Worm (Caenorhabditis elegans) whole organism, L3 larva: ENCODE measurements around the gene srj-52.
A peak's percentile ranks its signal among the peaks of the same experiment; 100 is the strongest.

Source experiments
- R02D3.7 ChIP-seq: fragments of 150-350 bp; optimal IDR thresholded peaks from 2 replicates; lab custom pipeline; 2014; ENCODE audit warnings: missing biosample characterization, missing genetic modification characterization
- ZK546.5 ChIP-seq: sonication (generic microtip); optimal IDR thresholded peaks from 2 replicates; lab custom pipeline; 2017; ENCODE audit warnings: missing biosample characterization, missing genetic modification characterization
- aly-2 ChIP-seq: fragments of 150-350 bp; optimal IDR thresholded peaks from 2 replicates; lab custom pipeline; 2014; ENCODE audit warnings: missing biosample characterization, missing genetic modification characterization
- ama-1 ChIP-seq: fragments of 150-350 bp; optimal IDR thresholded peaks from 2 replicates; lab custom pipeline; 2018
- ceh-16 ChIP-seq: sonication (generic microtip); optimal IDR thresholded peaks from 2 replicates; lab custom pipeline; 2017; ENCODE audit warnings: missing biosample characterization, missing genetic modification characterization
- ceh-28 ChIP-seq: fragments of 150-350 bp; optimal IDR thresholded peaks from 2 replicates; lab custom pipeline; 2014; ENCODE audit warnings: missing biosample characterization, missing genetic modification reagents, missing genetic modification characterization
- ceh-82 ChIP-seq: fragments of 150-350 bp; optimal IDR thresholded peaks from 2 replicates; lab custom pipeline; 2014; ENCODE audit warnings: missing biosample characterization, missing genetic modification characterization
- ceh-9 ChIP-seq: sonication (generic microtip); optimal IDR thresholded peaks from 2 replicates; lab custom pipeline; 2018; ENCODE audit warnings: missing biosample characterization, missing genetic modification characterization
- daf-12 ChIP-seq: fragments of 150-350 bp; optimal IDR thresholded peaks from 2 replicates; lab custom pipeline; 2014; ENCODE audit warnings: missing biosample characterization, missing genetic modification reagents, missing genetic modification characterization
- egl-27 ChIP-seq: sonication (generic microtip); optimal IDR thresholded peaks from 4 replicates; lab custom pipeline; 2017; ENCODE audit warnings: missing biosample characterization, missing genetic modification reagents, missing genetic modification characterization
- egl-5 ChIP-seq: fragments of 150-350 bp; optimal IDR thresholded peaks from 2 replicates; lab custom pipeline; 2017; ENCODE audit warnings: missing biosample characterization, missing genetic modification reagents, missing genetic modification characterization, inconsistent platforms
- elt-1 ChIP-seq: fragments of 150-350 bp; optimal IDR thresholded peaks from 2 replicates; lab custom pipeline; 2014; ENCODE audit warnings: missing biosample characterization, missing genetic modification characterization
- elt-2 ChIP-seq: sonication (generic microtip); optimal IDR thresholded peaks from 2 replicates; lab custom pipeline; 2016; ENCODE audit warnings: missing genetic modification reagents, mild to moderate bottlenecking, missing genetic modification characterization, missing compliant biosample characterization
- elt-3 ChIP-seq, 3 experiments: fragments of 150-350 bp in 1 of 3; sonication (generic microtip) in 2 of 3; optimal IDR thresholded peaks; 2 replicates in 2 of 3; 4 replicates in 1 of 3; lab custom pipeline; 2014 to 2017; ENCODE audit warnings: missing biosample characterization in 3 of 3, missing genetic modification characterization in 3 of 3
- eor-1 ChIP-seq, 2 experiments: fragments of 150-350 bp; optimal IDR thresholded peaks; 2 replicates each; lab custom pipeline; 2014 to 2018; ENCODE audit warnings: missing biosample characterization in 2 of 2, missing genetic modification characterization in 2 of 2
- fkh-10 ChIP-seq: sonication (generic microtip); optimal IDR thresholded peaks from 2 replicates; lab custom pipeline; 2017; ENCODE audit warnings: missing biosample characterization, missing genetic modification reagents, missing genetic modification characterization
- fkh-2 ChIP-seq: fragments of 150-350 bp; optimal IDR thresholded peaks from 2 replicates; lab custom pipeline; 2014; ENCODE audit warnings: missing biosample characterization, missing genetic modification reagents, missing genetic modification characterization
- fos-1 ChIP-seq: fragments of 150-350 bp; optimal IDR thresholded peaks from 2 replicates; lab custom pipeline; 2014; ENCODE audit warnings: missing biosample characterization, missing genetic modification characterization
- hmg-11 ChIP-seq: sonication (generic microtip); optimal IDR thresholded peaks from 2 replicates; lab custom pipeline; 2016; ENCODE audit warnings: missing genetic modification characterization, missing compliant biosample characterization
- jun-1 ChIP-seq: fragments of 150-350 bp; optimal IDR thresholded peaks from 2 replicates; lab custom pipeline; 2014; ENCODE audit warnings: missing biosample characterization, missing genetic modification reagents, missing genetic modification characterization
- lin-15B ChIP-seq: fragments of 150-350 bp; optimal IDR thresholded peaks from 2 replicates; lab custom pipeline; 2014; ENCODE audit warnings: missing biosample characterization, missing genetic modification characterization
- lin-39 ChIP-seq: fragments of 150-350 bp; optimal IDR thresholded peaks from 2 replicates; lab custom pipeline; 2018; ENCODE audit warnings: missing biosample characterization, missing genetic modification reagents, missing genetic modification characterization
- lsy-12 ChIP-seq: sonication (generic microtip); optimal IDR thresholded peaks from 2 replicates; lab custom pipeline; 2016; ENCODE audit warnings: mild to moderate bottlenecking, missing genetic modification characterization, missing compliant biosample characterization
- mdl-1 ChIP-seq: fragments of 150-350 bp; optimal IDR thresholded peaks from 2 replicates; lab custom pipeline; 2014; ENCODE audit warnings: missing biosample characterization, missing genetic modification characterization
- mml-1 ChIP-seq: fragments of 150-350 bp; sonication (generic microtip); optimal IDR thresholded peaks from 3 replicates; lab custom pipeline; 2014; ENCODE audit warnings: missing biosample characterization, missing genetic modification characterization
- nfya-1 ChIP-seq: sonication (generic microtip); optimal IDR thresholded peaks from 2 replicates; lab custom pipeline; 2017; ENCODE audit warnings: missing genetic modification characterization, mild to moderate bottlenecking, missing compliant biosample characterization, antibody characterized with exemption, moderate library complexity; ENCODE audit not compliant: insufficient read depth
- nhr-11 ChIP-seq: fragments of 150-350 bp; optimal IDR thresholded peaks from 2 replicates; lab custom pipeline; 2014; ENCODE audit warnings: missing biosample characterization, missing genetic modification characterization
- nhr-12 ChIP-seq: fragments of 150-350 bp; optimal IDR thresholded peaks from 2 replicates; lab custom pipeline; 2014; ENCODE audit warnings: missing biosample characterization, missing genetic modification characterization
- nhr-23 ChIP-seq: fragments of 150-350 bp; optimal IDR thresholded peaks from 2 replicates; lab custom pipeline; 2014; ENCODE audit warnings: missing biosample characterization, missing genetic modification reagents, missing genetic modification characterization
- nhr-237 ChIP-seq: fragments of 150-350 bp; optimal IDR thresholded peaks from 2 replicates; lab custom pipeline; 2014; ENCODE audit warnings: missing biosample characterization, missing genetic modification characterization
- nhr-25 ChIP-seq: sonication (generic microtip); optimal IDR thresholded peaks from 2 replicates; lab custom pipeline; 2017; ENCODE audit warnings: missing biosample characterization, missing genetic modification characterization
- nhr-28 ChIP-seq: fragments of 150-350 bp; optimal IDR thresholded peaks from 2 replicates; lab custom pipeline; 2014; ENCODE audit warnings: missing biosample characterization, missing genetic modification characterization
- nhr-43 ChIP-seq: sonication (generic microtip); optimal IDR thresholded peaks from 2 replicates; lab custom pipeline; 2016; ENCODE audit warnings: mild to moderate bottlenecking, missing genetic modification characterization, missing compliant biosample characterization; ENCODE audit not compliant: poor library complexity, severe bottlenecking
- nhr-67 ChIP-seq: fragments of 150-350 bp; optimal IDR thresholded peaks from 2 replicates; lab custom pipeline; 2014; ENCODE audit warnings: missing biosample characterization, missing genetic modification characterization
- nhr-76 ChIP-seq: fragments of 150-350 bp; sonication (generic microtip); optimal IDR thresholded peaks from 5 replicates; lab custom pipeline; 2014; ENCODE audit warnings: missing biosample characterization, missing genetic modification characterization
- nhr-77 ChIP-seq: fragments of 150-350 bp; optimal IDR thresholded peaks from 2 replicates; lab custom pipeline; 2014; ENCODE audit warnings: missing biosample characterization, missing genetic modification characterization
- pha-4 ChIP-seq: fragments of 150-350 bp; optimal IDR thresholded peaks from 2 replicates; lab custom pipeline; 2014; ENCODE audit warnings: missing biosample characterization, missing genetic modification reagents, missing genetic modification characterization
- pqm-1 ChIP-seq: fragments of 150-350 bp; optimal IDR thresholded peaks from 2 replicates; lab custom pipeline; 2017; ENCODE audit warnings: missing biosample characterization, missing genetic modification characterization, inconsistent platforms
- sea-2 ChIP-seq: fragments of 150-350 bp; sonication (generic microtip); optimal IDR thresholded peaks from 4 replicates; lab custom pipeline; 2014; ENCODE audit warnings: missing biosample characterization, missing genetic modification reagents, missing genetic modification characterization
- skn-1 ChIP-seq: fragments of 150-350 bp; optimal IDR thresholded peaks from 2 replicates; lab custom pipeline; 2014; ENCODE audit warnings: missing biosample characterization, missing genetic modification characterization
- snpc-4 ChIP-seq: fragments of 150-350 bp; optimal IDR thresholded peaks from 2 replicates; lab custom pipeline; 2014; ENCODE audit warnings: missing biosample characterization, missing genetic modification characterization
- tbx-2 ChIP-seq: sonication (generic microtip); optimal IDR thresholded peaks from 2 replicates; lab custom pipeline; 2016; ENCODE audit warnings: mild to moderate bottlenecking, missing genetic modification characterization, missing compliant biosample characterization
- unc-39 ChIP-seq: sonication (generic microtip); optimal IDR thresholded peaks from 4 replicates; lab custom pipeline; 2017; ENCODE audit warnings: missing biosample characterization, missing genetic modification characterization
- unc-62 ChIP-seq: fragments of 150-350 bp; sonication (generic microtip); optimal IDR thresholded peaks from 4 replicates; lab custom pipeline; 2014; ENCODE audit warnings: missing biosample characterization, missing genetic modification reagents, missing genetic modification characterization
- zag-1 ChIP-seq: fragments of 150-350 bp; optimal IDR thresholded peaks from 2 replicates; lab custom pipeline; 2014; ENCODE audit warnings: missing biosample characterization, missing genetic modification characterization
- ztf-11 ChIP-seq: fragments of 150-350 bp; optimal IDR thresholded peaks from 2 replicates; lab custom pipeline; 2014; ENCODE audit warnings: missing biosample characterization, missing genetic modification characterization
- ztf-4 ChIP-seq: fragments of 150-350 bp; optimal IDR thresholded peaks from 2 replicates; lab custom pipeline; 2014; ENCODE audit warnings: missing biosample characterization, missing genetic modification characterization

Gene srj-52

DNA sequence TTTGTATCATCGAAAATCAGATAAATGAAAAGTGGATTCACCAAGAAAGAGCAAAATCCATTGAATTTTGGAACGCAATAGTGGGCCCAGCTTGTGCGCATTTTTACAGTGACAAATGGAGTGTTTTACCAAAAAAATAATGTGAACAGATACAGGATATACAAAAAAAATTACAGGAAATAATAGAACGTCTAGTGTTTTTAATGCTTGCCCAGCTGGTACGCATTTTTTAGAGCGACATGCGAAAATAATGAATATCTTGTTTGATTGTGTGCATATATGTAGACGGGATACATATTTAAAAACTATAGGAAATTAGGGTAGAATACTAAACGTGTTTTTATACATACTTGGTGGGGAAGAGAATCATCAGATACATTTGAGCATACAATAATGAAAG lies 40.4 kb upstream of the srj-52 start, which contains the start of gene srj-25:
TSS of gene srj-25 (minus strand) at position 101 of the 400 bp plus-strand sequence.
- no peak for TF ChIP-seq nhr-43 (tag; lab: Kevin White, UChicago)
- TF ChIP-seq egl-5 (tag; lab: Kevin White, UChicago): no peak
- no peak for TF ChIP-seq daf-12 (tag; lab: Kevin White, UChicago)
- TF ChIP-seq fkh-2 (tag; lab: Kevin White, UChicago): no peak
- no peak for TF ChIP-seq mdl-1 (tag; lab: Kevin White, UChicago)
- no peak for TF ChIP-seq nhr-12 (tag; lab: Kevin White, UChicago)
- TF ChIP-seq hmg-11 (tag; lab: Kevin White, UChicago): no peak
- TF ChIP-seq nhr-77: no peak
- TF ChIP-seq jun-1: no peak
- TF ChIP-seq lin-15B (tag; lab: Kevin White, UChicago): no peak
- TF ChIP-seq R02D3.7 (tag; lab: Kevin White, UChicago): no peak
- TF ChIP-seq fos-1: no peak
- no peak for TF ChIP-seq nhr-76 (tag; lab: Kevin White, UChicago)
- no peak for TF ChIP-seq ceh-9 (tag; lab: Kevin White, UChicago)
- no peak for TF ChIP-seq nhr-237 (tag; lab: Kevin White, UChicago)
- no peak for TF ChIP-seq egl-27 (tag; lab: Kevin White, UChicago)
- no peak for TF ChIP-seq pha-4 (tag; lab: Kevin White, UChicago)

DNA sequence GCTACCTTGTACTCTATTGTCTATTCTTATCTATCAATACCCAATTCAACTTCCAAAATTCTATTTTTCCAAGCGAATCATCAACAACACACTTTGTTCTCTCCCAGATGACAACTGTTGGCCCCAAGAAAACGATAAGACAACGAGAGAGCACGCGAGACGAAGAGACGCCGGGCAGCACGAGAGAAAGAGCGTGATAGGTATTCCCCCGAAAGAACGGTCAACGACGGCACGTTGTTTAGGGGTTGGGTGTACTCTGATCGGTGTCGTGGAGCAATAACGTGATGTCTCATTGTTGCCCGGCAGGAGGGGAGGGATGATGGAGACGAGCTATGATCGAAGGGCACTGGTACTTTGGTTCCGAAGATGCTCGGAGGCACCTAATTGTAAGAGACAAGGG lies 35.5 kb upstream of the srj-52 start:
- TF ChIP-seq ceh-9 (tag; lab: Kevin White, UChicago) (no peak), lsy-12 (tag; lab: Kevin White, UChicago) (peak; percentile 77), nhr-11 (tag; lab: Kevin White, UChicago) (peak; percentile 85), pha-4 (tag; lab: Kevin White, UChicago) (peak; percentile 92), skn-1 (tag; lab: Kevin White, UChicago) (peak; percentile 55), lin-15B (tag; lab: Kevin White, UChicago) (peak; percentile 46), ZK546.5 (tag; lab: Kevin White, UChicago) (no peak), elt-1 (no peak), elt-2 (peak; percentile 99), egl-5 (tag; lab: Kevin White, UChicago) (no peak), nhr-77 (no peak), zag-1 (tag; lab: Kevin White, UChicago) (no peak), fkh-10 (GFP tag; lab: Kevin White, UChicago) (no peak), ama-1 (peak; percentile 81), nhr-76 (tag; lab: Kevin White, UChicago) (no peak), ztf-11 (no peak), nfya-1 (tag; lab: Kevin White, UChicago) (peak; percentile 74), ztf-4 (tag; lab: Kevin White, UChicago) (no peak), daf-12 (tag; lab: Kevin White, UChicago) (no peak), ceh-28 (tag; lab: Kevin White, UChicago) (peak; percentile 62), fos-1 (no peak), nhr-12 (tag; lab: Kevin White, UChicago) (no peak), elt-3 (tag; optimal IDR thresholded peaks at IDR 0.05; lab: Kevin White, UChicago) (peak; percentile 32 to 47 (median 37)), nhr-23 (tag; lab: Kevin White, UChicago) (peak; percentile 80), unc-39 (tag; lab: Kevin White, UChicago) (no peak), nhr-28 (tag; lab: Kevin White, UChicago) (peak; percentile 53), snpc-4 (no peak), R02D3.7 (tag; lab: Kevin White, UChicago) (peak; percentile 32), fkh-2 (tag; lab: Kevin White, UChicago) (no peak), unc-62 (peak; percentile 74), nhr-43 (tag; lab: Kevin White, UChicago) (peak; percentile 94), mdl-1 (tag; lab: Kevin White, UChicago) (peak; percentile 96), nhr-67 (tag; lab: Kevin White, UChicago) (no peak), eor-1 (tag; optimal IDR thresholded peaks at IDR 0.05; lab: Kevin White, UChicago) (no peak), egl-27 (tag; lab: Kevin White, UChicago) (peak; percentile 44), hmg-11 (tag; lab: Kevin White, UChicago) (no peak), lin-39 (peak; percentile 90), mml-1 (no peak), aly-2 (tag; lab: Kevin White, UChicago) (no peak), jun-1 (peak; percentile 97), pqm-1 (tag; lab: Kevin White, UChicago) (peak; percentile 98), tbx-2 (tag; lab: Kevin White, UChicago) (peak; percentile 65), nhr-25 (peak; percentile 74), ceh-82 (tag; lab: Kevin White, UChicago) (no peak), ceh-16 (tag; lab: Kevin White, UChicago) (no peak), nhr-237 (tag; lab: Kevin White, UChicago) (no peak), sea-2 (GFP tag; lab: Kevin White, UChicago) (no peak)
